Fruit fly (Drosophila melanogaster): ENCODE measurements around the gene CG31741.

- no peak for TF ChIP-seq usp (GFP tag; optimal IDR thresholded peaks at IDR 0.05)
- no peak for TF ChIP-seq EcR (GFP tag; optimal IDR thresholded peaks at IDR 0.05)
- no peak for TF ChIP-seq pan (optimal IDR thresholded peaks at IDR 0.05)
- no peak for TF ChIP-seq Dll (optimal IDR thresholded peaks at IDR 0.05)
- TF ChIP-seq psq (optimal IDR thresholded peaks at IDR 0.05), result no peak
- TF ChIP-seq CG8478 (optimal IDR thresholded peaks at IDR 0.05), result no peak
Measured at dm6 chr2L:18083956-18084355, at the start of gene CG31741.
